Fruit fly (Drosophila melanogaster): Measurements from ENCODE around the gene CG46457.

The CG46457 gene

dm6 chr3R:13549515-13549914, 20.4 kb upstream of the CG46457 start (continued):
- TF ChIP-seq Ptx1 (GFP tag; IDR thresholded peaks at IDR 0.05), result 0 out of 2 replicates have a peak, but pooled peaks have one; percentile 24
- TF ChIP-seq CG18262 (tag; optimal IDR thresholded peaks at IDR 0.05), result peak; percentile 58
- no peak for TF ChIP-seq Awh (GFP tag; IDR thresholded peaks at IDR 0.05)
- TF ChIP-seq ham (GFP tag; IDR thresholded peaks at IDR 0.05), result no peak
- peak; percentile 33 for TF ChIP-seq trem (tag; optimal IDR thresholded peaks at IDR 0.05)
- TF ChIP-seq Neu2 (GFP tag; optimal IDR thresholded peaks at IDR 0.05; ENCODE audit: borderline replicate concordance), result no peak
- TF ChIP-seq CG7372 (GFP tag; IDR thresholded peaks at IDR 0.05), result no peak
- peak; percentile 38 for TF ChIP-seq CG9437 (GFP tag; optimal IDR thresholded peaks at IDR 0.05)
- TF ChIP-seq br (optimal IDR thresholded peaks at IDR 0.05), result no peak
- no peak for TF ChIP-seq klu (GFP tag; IDR thresholded peaks at IDR 0.05)
- no peak for TF ChIP-seq CrebB (tag; optimal IDR thresholded peaks at IDR 0.05)
- no peak for TF ChIP-seq sd (tag; optimal IDR thresholded peaks at IDR 0.05)
- TF ChIP-seq CG16779 (GFP tag; IDR thresholded peaks at IDR 0.05), result no peak
- TF ChIP-seq ash1 (GFP tag; optimal IDR thresholded peaks at IDR 0.05), result no peak
- TF ChIP-seq Dll (GFP tag; IDR thresholded peaks at IDR 0.05; ENCODE audit: partially characterized antibody), result no peak
- TF ChIP-seq CG8388 (GFP tag; optimal IDR thresholded peaks at IDR 0.05), result peak; percentile 47
- no peak for TF ChIP-seq cas (GFP tag; IDR thresholded peaks at IDR 0.05)
- no peak for TF ChIP-seq HLH54F (GFP tag; optimal IDR thresholded peaks at IDR 0.05)
- TF ChIP-seq CG8924 (tag; optimal IDR thresholded peaks at IDR 0.05), result peak; percentile 47
- TF ChIP-seq Mes4 (GFP tag; optimal IDR thresholded peaks at IDR 0.05), result no peak
- no peak for TF ChIP-seq ro (GFP tag; IDR thresholded peaks at IDR 0.05)
- TF ChIP-seq CG12659 (GFP tag; optimal IDR thresholded peaks at IDR 0.05), result no peak
- TF ChIP-seq h (optimal IDR thresholded peaks at IDR 0.05), result no peak
- no peak for TF ChIP-seq mam (GFP tag; optimal IDR thresholded peaks at IDR 0.05)
- no peak for TF ChIP-seq croc (GFP tag; conservative IDR thresholded peaks at IDR 0.05)
- no peak for TF ChIP-seq MESR4 (GFP tag; optimal IDR thresholded peaks at IDR 0.05)
- peak; percentile 33 for TF ChIP-seq jing (GFP tag; optimal IDR thresholded peaks at IDR 0.05)
- TF ChIP-seq her (GFP tag; optimal IDR thresholded peaks at IDR 0.05), result no peak
- no peak for TF ChIP-seq MTF-1 (GFP tag; optimal IDR thresholded peaks at IDR 0.05; ENCODE audit: borderline replicate concordance)
- TF ChIP-seq ranshi (GFP tag; IDR thresholded peaks at IDR 0.05), result peak; percentile 16; the same call in 1 of the 2 replicates
- peak; percentile 4 for TF ChIP-seq tin (GFP tag; optimal IDR thresholded peaks at IDR 0.05)
- TF ChIP-seq CG1832 (GFP tag; optimal IDR thresholded peaks at IDR 0.05), result no peak
- no peak for TF ChIP-seq Jarid2 (GFP tag; optimal IDR thresholded peaks at IDR 0.05)
- TF ChIP-seq Rx (GFP tag; IDR thresholded peaks at IDR 0.05), result no peak
- TF ChIP-seq CG3163 (GFP tag; optimal IDR thresholded peaks at IDR 0.05), result no peak
- TF ChIP-seq CG7357 (GFP tag; IDR thresholded peaks at IDR 0.05), result no peak
- no peak for TF ChIP-seq gt (GFP tag; IDR thresholded peaks at IDR 0.05)
- TF ChIP-seq CG7556 (GFP tag; optimal IDR thresholded peaks at IDR 0.05), result peak; percentile 24
- peak; percentile 26 for TF ChIP-seq ewg (GFP tag; optimal IDR thresholded peaks at IDR 0.05)
- no peak for TF ChIP-seq lbe (GFP tag; optimal IDR thresholded peaks at IDR 0.05)
- 0 out of 3 replicates have a peak, but pooled peaks have one; percentile 17 for TF ChIP-seq dysf (GFP tag; IDR thresholded peaks at IDR 0.05)
- no peak for TF ChIP-seq CG11398 (GFP tag; optimal IDR thresholded peaks at IDR 0.05)
- TF ChIP-seq Eip74EF (GFP tag; optimal IDR thresholded peaks at IDR 0.05), result peak in 1 of 2 experiments; percentile 47
- TF ChIP-seq CG11247 (GFP tag; IDR thresholded peaks at IDR 0.05), result no peak
- TF ChIP-seq Ssrp (tag; optimal IDR thresholded peaks at IDR 0.05), result peak; percentile 51
- peak; percentile 41 for TF ChIP-seq CoRest (tag; optimal IDR thresholded peaks at IDR 0.05)
- peak; percentile 37; the same call in 1 of the 2 replicates for TF ChIP-seq Drgx (GFP tag; IDR thresholded peaks at IDR 0.05)
- no peak for TF ChIP-seq gce (GFP tag; IDR thresholded peaks at IDR 0.05)
- TF ChIP-seq tgo (GFP tag; IDR thresholded peaks at IDR 0.05), result no peak
- no peak for TF ChIP-seq ci (GFP tag; IDR thresholded peaks at IDR 0.05)
- TF ChIP-seq Taf1 (GFP tag; IDR thresholded peaks at IDR 0.05), result no peak
- TF ChIP-seq CG7839 (tag; optimal IDR thresholded peaks at IDR 0.05), result peak; percentile 54
- no peak for TF ChIP-seq CG6854 (GFP tag; optimal IDR thresholded peaks at IDR 0.05)

Data from whole organism, embryonic.